Fruit fly (Drosophila melanogaster) whole organism, embryonic: ENCODE measurements around the gene CG6055.
A peak's percentile ranks its signal among the peaks of the same experiment; 100 is the strongest.

Source experiments
- Abd-B ChIP-seq: fragments of 200-800 bp; sonication (Bioruptor generic); optimal IDR thresholded peaks from 2 replicates; lab custom pipeline; 2018; ENCODE audit warnings: missing biosample characterization, mild to moderate bottlenecking, missing genetic modification characterization, moderate library complexity
- BEAF-32 ChIP-seq: fragments of 200-800 bp; sonication (Bioruptor generic); optimal IDR thresholded peaks from 3 replicates; lab custom pipeline; 2017; ENCODE audit warnings: missing biosample characterization, missing genetic modification characterization, mild to moderate bottlenecking, moderate library complexity, missing genetic modification reagents
- CG10543 ChIP-seq: fragments of 200-800 bp; sonication (Bioruptor generic); optimal IDR thresholded peaks from 3 replicates; lab custom pipeline; 2017; ENCODE audit warnings: missing biosample characterization, mild to moderate bottlenecking, missing genetic modification characterization, moderate library complexity
- CG12299 ChIP-seq: fragments of 200-800 bp; sonication (Bioruptor generic); optimal IDR thresholded peaks from 2 replicates; lab custom pipeline; 2018; ENCODE audit warnings: missing biosample characterization, mild to moderate bottlenecking, missing genetic modification characterization
- CG13624 ChIP-seq: fragments of 200-800 bp; sonication (Bioruptor generic); optimal IDR thresholded peaks from 2 replicates; lab custom pipeline; 2016; ENCODE audit warnings: missing biosample characterization, missing genetic modification characterization
- CG13894 ChIP-seq: fragments of 200-800 bp; sonication (Bioruptor generic); optimal IDR thresholded peaks from 3 replicates; lab custom pipeline; 2018; ENCODE audit warnings: missing biosample characterization, mild to moderate bottlenecking, missing genetic modification characterization, moderate library complexity
- CG14710 ChIP-seq: fragments of 200-800 bp; sonication (Bioruptor generic); optimal IDR thresholded peaks from 3 replicates; lab custom pipeline; 2019; ENCODE audit warnings: missing biosample characterization, mild to moderate bottlenecking, missing genetic modification characterization, moderate library complexity
- CG1647 ChIP-seq: fragments of 200-800 bp; sonication (Bioruptor generic); optimal IDR thresholded peaks from 3 replicates; lab custom pipeline; 2016; ENCODE audit warnings: missing biosample characterization, missing genetic modification characterization
- CG17361 ChIP-seq: fragments of 200-800 bp; sonication (Bioruptor generic); IDR thresholded peaks from 3 replicates; pipeline ENCODE4 v1.3.6; 2022; ENCODE audit warnings: missing biosample characterization, missing genetic modification characterization
- CG17612 ChIP-seq: fragments of 200-800 bp; sonication (Bioruptor generic); IDR thresholded peaks from 2 replicates; pipeline ENCODE4 v1.3.6; 2022; ENCODE audit warnings: missing biosample characterization, missing genetic modification characterization
- CG17802 ChIP-seq: fragments of 200-800 bp; sonication (Bioruptor generic); optimal IDR thresholded peaks from 2 replicates; lab custom pipeline; 2018; ENCODE audit warnings: missing biosample characterization, mild to moderate bottlenecking, missing genetic modification characterization, moderate library complexity
- CG18476 ChIP-seq: fragments of 200-800 bp; sonication (Bioruptor generic); optimal IDR thresholded peaks from 2 replicates; lab custom pipeline; 2016; ENCODE audit warnings: missing biosample characterization, mild to moderate bottlenecking, missing genetic modification characterization
- CG3281 ChIP-seq: fragments of 200-800 bp; sonication (Bioruptor generic); optimal IDR thresholded peaks from 3 replicates; lab custom pipeline; 2017; ENCODE audit warnings: missing biosample characterization, mild to moderate bottlenecking, missing genetic modification characterization
- CG42726 ChIP-seq: fragments of 200-800 bp; sonication (Bioruptor generic); IDR thresholded peaks from 2 replicates; pipeline ENCODE4 v1.3.6; 2022; ENCODE audit warnings: missing biosample characterization, missing genetic modification characterization; ENCODE audit not compliant: partially characterized antibody
- CG43689 ChIP-seq: fragments of 200-800 bp; sonication (Bioruptor generic); IDR thresholded peaks from 2 replicates; pipeline ENCODE4 v1.3.6; 2022; ENCODE audit warnings: missing biosample characterization, missing genetic modification characterization
- CG4854 ChIP-seq: fragments of 200-800 bp; sonication (Bioruptor generic); optimal IDR thresholded peaks from 2 replicates; lab custom pipeline; 2016; ENCODE audit warnings: missing biosample characterization, missing genetic modification characterization, inconsistent platforms
- CG6254 ChIP-seq: fragments of 200-800 bp; sonication (Bioruptor generic); optimal IDR thresholded peaks from 3 replicates; lab custom pipeline; 2017; ENCODE audit warnings: mild to moderate bottlenecking, missing biosample characterization, missing genetic modification reagents, missing genetic modification characterization
- CG7556 ChIP-seq: fragments of 200-800 bp; sonication (Bioruptor generic); optimal IDR thresholded peaks from 2 replicates; lab custom pipeline; 2017; ENCODE audit warnings: missing biosample characterization, mild to moderate bottlenecking, missing genetic modification characterization
- CG7963 ChIP-seq: fragments of 200-800 bp; sonication (Bioruptor generic); IDR thresholded peaks from 3 replicates; pipeline ENCODE4 v1.3.6; 2022; ENCODE audit warnings: missing biosample characterization, missing genetic modification characterization; ENCODE audit not compliant: partially characterized antibody
- CG8089 ChIP-seq: fragments of 200-800 bp; sonication (Bioruptor generic); optimal IDR thresholded peaks from 3 replicates; lab custom pipeline; 2016; ENCODE audit warnings: missing biosample characterization, missing genetic modification characterization
- CG9727 ChIP-seq: fragments of 200-800 bp; sonication (Bioruptor generic); optimal IDR thresholded peaks from 3 replicates; lab custom pipeline; 2017; ENCODE audit warnings: missing biosample characterization, mild to moderate bottlenecking, missing genetic modification characterization
- D ChIP-seq, 2 experiments: fragments of 200-800 bp in 1 of 2; fragments of >200 bp in 1 of 2; sonication (Bioruptor generic) in 1 of 2; optimal IDR thresholded peaks; 2 replicates in 1 of 2; 3 replicates in 1 of 2; lab custom pipeline; 2017; ENCODE audit warnings: mild to moderate bottlenecking in 1 of 2, missing biosample characterization in 1 of 2, missing genetic modification characterization in 1 of 2, missing genetic modification reagents in 1 of 2
- D19A ChIP-seq: fragments of 200-800 bp; optimal IDR thresholded peaks from 3 replicates; lab custom pipeline; 2019; ENCODE audit warnings: missing biosample characterization, mild to moderate bottlenecking, missing genetic modification characterization, moderate library complexity
- Drgx ChIP-seq: fragments of 200-800 bp; sonication (Bioruptor generic); IDR thresholded peaks from 2 replicates; pipeline ENCODE4 v1.3.6; 2022; ENCODE audit warnings: missing biosample characterization, missing genetic modification characterization
- Eip74EF ChIP-seq, 2 experiments: fragments of 200-800 bp in 1 of 2; fragments of >200 bp in 1 of 2; sonication (Bioruptor generic) in 1 of 2; optimal IDR thresholded peaks; 2 replicates each; lab custom pipeline; 2017 to 2019; ENCODE audit warnings: missing biosample characterization in 2 of 2, missing genetic modification characterization in 2 of 2, mild to moderate bottlenecking in 1 of 2, moderate library complexity in 1 of 2
- HmgD ChIP-seq: fragments of 200-800 bp; sonication (Bioruptor generic); optimal IDR thresholded peaks from 3 replicates; lab custom pipeline; 2016; ENCODE audit warnings: missing biosample characterization, missing genetic modification characterization
- MBD-R2 ChIP-seq: fragments of 200-800 bp; sonication (Bioruptor generic); IDR thresholded peaks from 2 replicates; pipeline ENCODE4 v1.3.6; 2022; ENCODE audit warnings: missing biosample characterization, missing genetic modification characterization
- MESR4 ChIP-seq: fragments of 200-800 bp; sonication (Bioruptor generic); optimal IDR thresholded peaks from 2 replicates; lab custom pipeline; 2018; ENCODE audit warnings: missing biosample characterization, mild to moderate bottlenecking, missing genetic modification characterization, moderate library complexity
- Opbp ChIP-seq: fragments of 200-800 bp; sonication (Bioruptor generic); IDR thresholded peaks from 3 replicates; pipeline ENCODE4 v1.3.6; 2022; ENCODE audit warnings: missing biosample characterization, missing genetic modification characterization; ENCODE audit not compliant: partially characterized antibody
- Scr ChIP-seq: fragments of 200-800 bp; sonication (Bioruptor generic); IDR thresholded peaks from 2 replicates; pipeline ENCODE4 v1.3.6; 2022; ENCODE audit warnings: missing biosample characterization, missing genetic modification characterization; ENCODE audit not compliant: partially characterized antibody
- bab2 ChIP-seq: fragments of 200-800 bp; sonication (Bioruptor generic); optimal IDR thresholded peaks from 2 replicates; lab custom pipeline; 2016; ENCODE audit warnings: missing biosample characterization, missing genetic modification characterization
- bbx ChIP-seq: fragments of 200-800 bp; sonication (Bioruptor generic); IDR thresholded peaks from 2 replicates; pipeline ENCODE4 v1.3.6; 2022; ENCODE audit warnings: missing biosample characterization, missing genetic modification characterization; ENCODE audit not compliant: partially characterized antibody
- bcd ChIP-seq: fragments of 200-800 bp; sonication (Bioruptor generic); optimal IDR thresholded peaks from 2 replicates; lab custom pipeline; 2017; ENCODE audit warnings: missing biosample characterization, mild to moderate bottlenecking, missing genetic modification characterization
- btn ChIP-seq: fragments of 200-800 bp; sonication (Bioruptor generic); optimal IDR thresholded peaks from 2 replicates; lab custom pipeline; 2016; ENCODE audit warnings: missing biosample characterization, missing genetic modification characterization
- crol ChIP-seq: fragments of 200-800 bp; sonication (Bioruptor generic); IDR thresholded peaks from 2 replicates; pipeline ENCODE4 v1.3.6; 2022; ENCODE audit warnings: missing biosample characterization, missing genetic modification characterization
- gfzf ChIP-seq: fragments of 200-800 bp; sonication (Bioruptor generic); optimal IDR thresholded peaks from 2 replicates; lab custom pipeline; 2016; ENCODE audit warnings: missing biosample characterization, mild to moderate bottlenecking, missing genetic modification characterization, moderate library complexity
- inv ChIP-seq: fragments of 200-800 bp; sonication (Bioruptor generic); IDR thresholded peaks from 2 replicates; pipeline ENCODE4 v1.3.6; 2022; ENCODE audit warnings: missing biosample characterization, missing genetic modification characterization; ENCODE audit not compliant: partially characterized antibody
- kah ChIP-seq: fragments of 200-800 bp; sonication (Bioruptor generic); optimal IDR thresholded peaks from 2 replicates; lab custom pipeline; 2018; ENCODE audit warnings: missing biosample characterization, mild to moderate bottlenecking, missing genetic modification characterization
- org-1 ChIP-seq: fragments of 200-800 bp; sonication (Bioruptor generic); optimal IDR thresholded peaks from 2 replicates; lab custom pipeline; 2017; ENCODE audit warnings: missing biosample characterization, missing genetic modification characterization
- pnt ChIP-seq: fragments of 200-800 bp; sonication (Bioruptor generic); optimal IDR thresholded peaks from 3 replicates; lab custom pipeline; 2016; ENCODE audit warnings: missing biosample characterization, missing genetic modification characterization
- pum ChIP-seq: fragments of 200-800 bp; sonication (Bioruptor generic); optimal IDR thresholded peaks from 2 replicates; lab custom pipeline; 2016; ENCODE audit warnings: missing biosample characterization, missing genetic modification characterization
- pzg ChIP-seq: fragments of 200-800 bp; sonication (Bioruptor generic); optimal IDR thresholded peaks from 3 replicates; lab custom pipeline; 2018; ENCODE audit warnings: missing biosample characterization, mild to moderate bottlenecking, missing genetic modification characterization, moderate library complexity
- run ChIP-seq: fragments of 200-800 bp; sonication (Bioruptor generic); optimal IDR thresholded peaks from 3 replicates; lab custom pipeline; 2018; ENCODE audit warnings: missing biosample characterization, mild to moderate bottlenecking, missing genetic modification characterization
- tin ChIP-seq: fragments of 200-800 bp; sonication (Bioruptor generic); optimal IDR thresholded peaks from 3 replicates; lab custom pipeline; 2016; ENCODE audit warnings: missing biosample characterization, missing genetic modification characterization
- unc-4 ChIP-seq: fragments of 200-800 bp; sonication (Bioruptor generic); IDR thresholded peaks from 2 replicates; pipeline ENCODE4 v1.3.6; 2022; ENCODE audit warnings: missing biosample characterization, missing genetic modification characterization; ENCODE audit not compliant: partially characterized antibody
- zfh1 ChIP-seq: fragments of 200-800 bp; sonication (Bioruptor generic); IDR thresholded peaks from 3 replicates; pipeline ENCODE4 v1.3.6; 2022; ENCODE audit warnings: missing biosample characterization, missing genetic modification characterization

CG6055 gene

DNA sequence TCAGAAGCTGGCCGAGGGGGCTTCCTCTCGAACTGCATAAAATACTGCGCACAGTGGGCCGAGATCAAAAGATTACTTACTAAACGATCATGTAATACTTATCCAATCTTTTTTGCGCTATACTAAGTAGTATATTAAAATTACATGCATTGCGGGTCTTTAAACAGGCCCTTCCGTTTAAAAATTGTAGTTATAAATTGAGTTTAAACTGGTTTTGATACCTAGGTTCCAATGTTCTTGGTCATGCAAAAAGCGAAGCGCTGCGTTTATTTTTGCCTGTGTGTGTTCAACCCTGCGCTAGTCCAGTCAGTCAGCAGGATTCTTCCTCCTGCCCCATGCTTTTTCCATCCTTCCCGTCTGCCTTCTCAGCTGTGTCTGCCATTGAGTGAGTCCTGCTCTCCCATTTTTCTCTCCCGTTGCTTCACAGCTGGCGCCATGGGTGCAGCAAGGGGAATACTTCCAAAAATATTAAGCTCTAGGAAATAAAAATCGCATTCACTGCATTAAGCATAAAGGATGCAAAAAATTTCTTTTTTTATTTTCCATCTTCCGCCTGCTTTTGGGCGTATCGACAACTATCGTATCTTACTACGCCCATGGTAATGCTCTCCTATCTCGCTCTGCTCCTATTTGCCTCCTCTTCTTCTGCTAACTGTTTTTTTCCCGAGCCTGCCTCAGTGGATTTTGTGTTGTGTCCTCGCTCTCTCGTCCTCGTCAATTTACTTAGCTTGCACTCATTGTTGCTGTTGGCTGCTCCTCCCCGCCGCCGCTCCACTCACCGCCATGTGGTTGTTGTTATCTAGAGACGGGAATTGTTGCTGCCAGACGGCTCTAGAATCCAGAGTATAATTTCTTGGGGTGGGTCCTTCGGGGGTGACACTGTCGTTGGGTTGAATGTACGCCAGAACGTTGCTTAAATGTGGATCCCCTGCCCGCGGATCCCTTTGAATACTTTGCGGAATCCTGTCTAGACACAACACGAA, 45.7 kb upstream of the CG6055 start (continued):
- TF ChIP-seq Abd-B (GFP tag; lab: Kevin White, UChicago) (peak; percentile 9), CG1647 (GFP tag; lab: Kevin White, UChicago) (peak; percentile 52), CG3281 (GFP tag; lab: Kevin White, UChicago) (peak; percentile 68), CG43689 (no peak), MBD-R2 (GFP tag; lab: Robert Waterston, UW) (peak; percentile 42; the same call in 1 of the 2 replicates), pzg (GFP tag; lab: Kevin White, UChicago) (no peak), tin (GFP tag; lab: Kevin White, UChicago) (peak; percentile 36), pnt (GFP tag; lab: Kevin White, UChicago) (peak; percentile 19), Eip74EF (GFP tag; optimal IDR thresholded peaks at IDR 0.05; lab: Kevin White, UChicago) (no peak), inv (GFP tag; lab: Robert Waterston, UW) (no peak), CG7963 (GFP tag; lab: Robert Waterston, UW) (no peak), CG12299 (no peak), CG17361 (peak; percentile 47; the same call in 1 of the 3 replicates), btn (peak; percentile 7), bab2 (GFP tag; lab: Kevin White, UChicago) (peak; percentile 15), CG7556 (GFP tag; lab: Kevin White, UChicago) (peak; percentile 78), MESR4 (GFP tag; lab: Kevin White, UChicago) (no peak), D19A (tag; lab: Kevin White, UChicago) (peak; percentile 22), gfzf (GFP tag; lab: Kevin White, UChicago) (no peak), run (no peak), bcd (GFP tag; lab: Kevin White, UChicago) (peak; percentile 52), CG18476 (GFP tag; lab: Kevin White, UChicago) (no peak), CG14710 (tag; lab: Kevin White, UChicago) (peak; percentile 8), CG42726 (GFP tag; lab: Robert Waterston, UW) (no peak), org-1 (GFP tag; lab: Kevin White, UChicago) (peak; percentile 62), CG13624 (peak; percentile 69), CG9727 (GFP tag; lab: Kevin White, UChicago) (peak; percentile 75), unc-4 (no peak), BEAF-32 (no peak), Opbp (GFP tag; lab: Robert Waterston, UW) (no peak), bbx (no peak), CG6254 (GFP tag; lab: Kevin White, UChicago) (no peak), HmgD (no peak), CG8089 (peak; percentile 42), CG10543 (GFP tag; lab: Kevin White, UChicago) (no peak), CG13894 (tag; lab: Kevin White, UChicago) (peak; percentile 81), CG17612 (no peak), pum (peak; percentile 2), Scr (no peak), CG17802 (tag; lab: Kevin White, UChicago) (no peak), CG4854 (GFP tag; lab: Kevin White, UChicago) (no peak), zfh1 (GFP tag; lab: Robert Waterston, UW) (peak; percentile 60; the same call in 2 of the 3 replicates), crol (0 out of 2 replicates have a peak, but pooled peaks have one; percentile 36), D (optimal IDR thresholded peaks at IDR 0.05; lab: Kevin White, UChicago) (no peak), D (GFP tag; optimal IDR thresholded peaks at IDR 0.05; lab: Kevin White, UChicago) (peak; percentile 30), kah (no peak), Drgx (GFP tag; lab: Robert Waterston, UW) (peak; percentile 71)
